Worm (Caenorhabditis elegans): ENCODE measurements around the gene W07G4.7.

W07G4.7 gene

DNA sequence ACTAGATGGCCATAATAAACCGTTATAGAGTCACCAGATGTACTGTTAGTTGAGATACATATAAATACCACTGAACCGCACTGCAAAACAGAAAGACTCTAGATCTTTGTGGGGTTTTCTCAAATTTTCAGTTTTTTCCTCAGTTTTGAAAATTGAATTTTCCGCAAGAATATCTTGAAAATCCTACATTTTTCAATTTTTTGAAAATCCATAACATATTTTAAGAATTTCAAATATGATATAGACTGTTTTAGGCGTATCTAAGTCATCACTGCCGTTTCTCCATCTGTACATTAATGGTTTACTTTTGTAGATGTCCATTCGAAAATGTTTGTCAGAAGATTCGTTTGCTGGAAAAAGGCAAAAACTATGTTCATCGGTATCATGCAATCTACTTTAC lies 27.3 kb upstream of the W07G4.7 start, which contains the start of gene F42E8.1:
F42E8.1 (plus strand) TSS at position 301 of the 400 bp plus-strand sequence.
- TF ChIP-seq ceh-24 (tag; optimal IDR thresholded peaks at IDR 0.05): no peak
- TF ChIP-seq npax-4 (tag; optimal IDR thresholded peaks at IDR 0.05): no peak
- no peak for TF ChIP-seq hlh-15 (tag; optimal IDR thresholded peaks at IDR 0.05)
- no peak for TF ChIP-seq ceh-22 (tag; optimal IDR thresholded peaks at IDR 0.05)
- TF ChIP-seq dve-1 (tag; optimal IDR thresholded peaks at IDR 0.05): no peak
- TF ChIP-seq ceh-48 (tag; optimal IDR thresholded peaks at IDR 0.05): no peak

- TF ChIP-seq mec-3 (tag; optimal IDR thresholded peaks at IDR 0.05; ENCODE audit: borderline replicate concordance): no peak
- no peak for TF ChIP-seq pax-1 (tag; optimal IDR thresholded peaks at IDR 0.05)
- no peak for TF ChIP-seq sdc-2 (tag; optimal IDR thresholded peaks at IDR 0.05)
- TF ChIP-seq ceh-31 (tag; optimal IDR thresholded peaks at IDR 0.05): no peak
- TF ChIP-seq ref-2 (tag; optimal IDR thresholded peaks at IDR 0.05): no peak
- no peak for TF ChIP-seq ztf-16 (tag; optimal IDR thresholded peaks at IDR 0.05)
- no peak for TF ChIP-seq odd-2 (tag; optimal IDR thresholded peaks at IDR 0.05)
- TF ChIP-seq tbx-2 (tag; optimal IDR thresholded peaks at IDR 0.05): no peak
Measured at ce11 chrV:13053635-13054034, 19.1 kb upstream of the W07G4.7 start, which contains the start of gene srr-1. Gene srr-1 (minus strand): TSS chrV:13053735.

DNA sequence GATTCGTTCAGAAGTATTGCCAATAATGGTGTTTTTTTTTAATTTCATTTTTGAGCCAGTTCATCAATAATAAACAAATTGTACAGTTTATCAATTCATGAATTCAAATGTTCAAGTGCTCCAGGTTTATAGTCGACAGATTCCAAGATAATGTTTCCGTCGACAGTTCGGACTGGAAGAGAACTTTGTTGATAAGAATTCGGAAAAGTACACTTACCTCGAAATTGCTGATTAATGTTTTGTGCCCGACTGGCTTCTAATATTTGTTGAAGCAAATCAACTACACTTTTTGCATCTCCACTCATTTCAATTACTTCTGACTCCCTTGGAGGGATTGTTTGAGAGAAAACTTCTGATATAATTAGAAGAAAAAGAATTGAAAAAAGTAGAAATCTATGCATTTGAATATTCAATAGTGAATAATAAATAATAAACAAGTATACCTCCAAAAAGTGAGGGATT lies 14.7 kb upstream of the W07G4.7 start, which contains the start of gene W07G4.8:
W07G4.8 (minus strand) TSS at position 412 of the 462 bp plus-strand sequence.
- TF ChIP-seq Y22D7AL.16 (tag; optimal IDR thresholded peaks at IDR 0.05) (no peak), lin-11 (tag; optimal IDR thresholded peaks at IDR 0.05) (no peak), ttx-3 (tag; optimal IDR thresholded peaks at IDR 0.05) (no peak), pat-9 (tag; optimal IDR thresholded peaks at IDR 0.05) (no peak), ahr-1 (tag; optimal IDR thresholded peaks at IDR 0.05) (no peak), elt-4 (tag; optimal IDR thresholded peaks at IDR 0.05) (no peak), eyg-1 (tag; optimal IDR thresholded peaks at IDR 0.05) (no peak), ceh-22 (tag; optimal IDR thresholded peaks at IDR 0.05) (no peak), sox-4 (tag; optimal IDR thresholded peaks at IDR 0.05) (no peak), fax-1 (tag; optimal IDR thresholded peaks at IDR 0.05) (no peak), ceh-14 (tag; optimal IDR thresholded peaks at IDR 0.05) (no peak), ets-4 (tag; optimal IDR thresholded peaks at IDR 0.05) (no peak), pha-2 (tag; optimal IDR thresholded peaks at IDR 0.05) (no peak), ceh-6 (GFP tag; optimal IDR thresholded peaks at IDR 0.05) (no peak), unc-3 (GFP tag; conservative IDR thresholded peaks at IDR 0.05) (no peak), unc-3 (tag; optimal IDR thresholded peaks at IDR 0.05) (no peak), K02D7.2 (tag; optimal IDR thresholded peaks at IDR 0.05) (no peak)

- no peak for TF ChIP-seq odd-2 (tag; optimal IDR thresholded peaks at IDR 0.05)
Measured at ce11 chrV:13047574-13048030, 13.1 kb upstream of the W07G4.7 start, which contains the start of gene W07G4.5. Gene W07G4.5 (plus strand): TSS chrV:13047980.

ce11 chrV:13046125-13047123 lies 11.9 kb upstream of the W07G4.7 start:
- TF ChIP-seq zip-5 (tag; optimal IDR thresholded peaks at IDR 0.05) (no peak), elt-2 (tag; optimal IDR thresholded peaks at IDR 0.05) (peak; percentile 7)

All from whole organism, late embryonic.